Worm (Caenorhabditis elegans): ENCODE results near the gene Y51H4A.935.
A peak's percentile ranks its signal among the peaks of the same experiment; 100 is the strongest.
"Not testable (repeated sequence)": the region's sequence is repeated elsewhere in the genome, so short reads cannot be mapped to it uniquely, and the experiment has no call there.

The Y51H4A.935 gene

ce11 chrIV:16507132-16507531 is at the start of gene Y51H4A.935:
TSS of gene Y51H4A.935 (minus strand) at chrIV:16507232.
- TF ChIP-seq nhr-85 (tag); isw-1 (GFP tag; IDR thresholded peaks at IDR 0.05); aly-2 (tag; optimal IDR thresholded peaks at IDR 0.05): not testable (repeated sequence)

ce11 chrIV:16551457-16551856 is 44.4 kb upstream of the Y51H4A.935 start:
- TF ChIP-seq efl-3 (GFP tag; optimal IDR thresholded peaks at IDR 0.05), result no peak
- TF ChIP-seq lin-35 (GFP tag; optimal IDR thresholded peaks at IDR 0.05), result no peak

- TF ChIP-seq fos-1 (tag; optimal IDR thresholded peaks at IDR 0.05) (no peak), xbp-1 (tag; optimal IDR thresholded peaks at IDR 0.05) (no peak), nhr-20 (tag; optimal IDR thresholded peaks at IDR 0.05) (no peak), ceh-82 (tag; optimal IDR thresholded peaks at IDR 0.05) (no peak), mab-9 (GFP tag; IDR thresholded peaks at IDR 0.05) (no peak), blmp-1 (tag; optimal IDR thresholded peaks at IDR 0.05) (peak; percentile 22), egl-27 (tag; optimal IDR thresholded peaks at IDR 0.05) (no peak)
These were observed 35.6 kb upstream of the Y51H4A.935 start, which contains the start of gene uroc-1 for ce11 chrIV:16542649-16543048. TSS of gene uroc-1 (minus strand) at chrIV:16542749.

- TF ChIP-seq snu-23 (GFP tag; optimal IDR thresholded peaks at IDR 0.05) (no peak), alr-1 (tag; optimal IDR thresholded peaks at IDR 0.05; ENCODE audit: borderline replicate concordance) (no peak), nhr-85 (tag) (no peak), ceh-88 (GFP tag; IDR thresholded peaks at IDR 0.05) (no peak), lin-39 (tag; optimal IDR thresholded peaks at IDR 0.05) (no peak), ztf-4 (tag; optimal IDR thresholded peaks at IDR 0.05) (no peak), Y116A8C.19 (tag; optimal IDR thresholded peaks at IDR 0.05; ENCODE audit: borderline replicate concordance) (no peak), nhr-71 (tag; optimal IDR thresholded peaks at IDR 0.05) (no peak), unc-62 (GFP tag; optimal IDR thresholded peaks at IDR 0.05) (no peak), nhr-84 (tag; optimal IDR thresholded peaks at IDR 0.05) (no peak), ceh-90 (tag; optimal IDR thresholded peaks at IDR 0.05) (no peak), blmp-1 (tag; optimal IDR thresholded peaks at IDR 0.05) (no peak), F16B12.6 (tag; optimal IDR thresholded peaks at IDR 0.05) (no peak), ztf-11 (tag; optimal IDR thresholded peaks at IDR 0.05) (no peak), elt-2 (tag; optimal IDR thresholded peaks at IDR 0.05) (no peak), ama-1 (optimal IDR thresholded peaks at IDR 0.05) (no peak), egl-27 (tag; optimal IDR thresholded peaks at IDR 0.05) (no peak), mab-9 (GFP tag; IDR thresholded peaks at IDR 0.05) (no peak), nhr-12 (tag; optimal IDR thresholded peaks at IDR 0.05) (no peak), lin-13 (GFP tag; optimal IDR thresholded peaks at IDR 0.05) (no peak)
These were observed 33.5 kb upstream of the Y51H4A.935 start for ce11 chrIV:16540540-16540939.

- TF ChIP-seq C04F5.9 (tag; optimal IDR thresholded peaks at IDR 0.05) (no peak), tbx-2 (tag; optimal IDR thresholded peaks at IDR 0.05) (no peak), nhr-20 (tag; optimal IDR thresholded peaks at IDR 0.05) (no peak), nhr-11 (tag; optimal IDR thresholded peaks at IDR 0.05) (no peak), unc-86 (tag; optimal IDR thresholded peaks at IDR 0.05) (no peak), nhr-71 (tag; optimal IDR thresholded peaks at IDR 0.05) (no peak), jun-1 (tag; optimal IDR thresholded peaks at IDR 0.05) (no peak), lin-15B (tag; optimal IDR thresholded peaks at IDR 0.05) (no peak), fkh-8 (tag; optimal IDR thresholded peaks at IDR 0.05) (no peak), unc-62 (GFP tag; optimal IDR thresholded peaks at IDR 0.05) (no peak), alr-1 (tag; optimal IDR thresholded peaks at IDR 0.05; ENCODE audit: borderline replicate concordance) (no peak)
These were observed 27.9 kb upstream of the Y51H4A.935 start for ce11 chrIV:16534900-16535299.
